Worm (Caenorhabditis elegans): Measurements from ENCODE around the gene dhcr-7.

dhcr-7 gene

ce11 chrV:20492385-20492784 lies 7.2 kb upstream of the dhcr-7 start, which contains the start of gene srbc-79:
srbc-79 (minus strand) TSS chrV:20492485.
- TF ChIP-seq aly-2 (tag; optimal IDR thresholded peaks at IDR 0.05) (no peak), ceh-28 (tag; optimal IDR thresholded peaks at IDR 0.05) (no peak), unc-39 (tag; optimal IDR thresholded peaks at IDR 0.05) (no peak), eor-1 (tag; optimal IDR thresholded peaks at IDR 0.05) (no peak), elt-2 (tag; optimal IDR thresholded peaks at IDR 0.05) (no peak), nhr-11 (tag; optimal IDR thresholded peaks at IDR 0.05) (no peak), unc-62 (GFP tag; optimal IDR thresholded peaks at IDR 0.05) (no peak), elt-3 (tag; optimal IDR thresholded peaks at IDR 0.05) (no peak), ztf-4 (tag; optimal IDR thresholded peaks at IDR 0.05) (no peak), zag-1 (tag; optimal IDR thresholded peaks at IDR 0.05) (no peak), nhr-28 (tag; optimal IDR thresholded peaks at IDR 0.05) (no peak), nhr-12 (tag; optimal IDR thresholded peaks at IDR 0.05) (no peak), nfya-1 (tag; optimal IDR thresholded peaks at IDR 0.05; ENCODE audit: insufficient read depth) (no peak), tbx-2 (tag; optimal IDR thresholded peaks at IDR 0.05) (no peak), fkh-2 (tag; optimal IDR thresholded peaks at IDR 0.05) (no peak), egl-27 (tag; optimal IDR thresholded peaks at IDR 0.05) (no peak)

ce11 chrV:20489102-20489501 lies 3.9 kb upstream of the dhcr-7 start, which contains the start of gene srbc-78:
srbc-78 (minus strand) TSS chrV:20489202.
- TF ChIP-seq ztf-4 (tag; optimal IDR thresholded peaks at IDR 0.05) (no peak), ceh-16 (tag; optimal IDR thresholded peaks at IDR 0.05) (no peak), mdl-1 (tag; optimal IDR thresholded peaks at IDR 0.05) (no peak), elt-1 (tag; optimal IDR thresholded peaks at IDR 0.05) (no peak), sea-2 (GFP tag; optimal IDR thresholded peaks at IDR 0.05) (no peak), ceh-82 (tag; optimal IDR thresholded peaks at IDR 0.05) (no peak), ama-1 (optimal IDR thresholded peaks at IDR 0.05) (no peak), ZK546.5 (tag; optimal IDR thresholded peaks at IDR 0.05) (no peak), mml-1 (tag; optimal IDR thresholded peaks at IDR 0.05) (no peak), zag-1 (tag; optimal IDR thresholded peaks at IDR 0.05) (no peak), nhr-12 (tag; optimal IDR thresholded peaks at IDR 0.05) (no peak), lin-15B (tag; optimal IDR thresholded peaks at IDR 0.05) (no peak), ceh-28 (tag; optimal IDR thresholded peaks at IDR 0.05) (no peak), nhr-11 (tag; optimal IDR thresholded peaks at IDR 0.05) (no peak)

ce11 chrV:20486549-20486948 lies 1.4 kb upstream of the dhcr-7 start:
- TF ChIP-seq nfya-1 (tag; optimal IDR thresholded peaks at IDR 0.05; ENCODE audit: insufficient read depth), result peak; percentile 16
- TF ChIP-seq unc-39 (tag; optimal IDR thresholded peaks at IDR 0.05), result no peak

ce11 chrV:20480790-20481189 lies 4.4 kb downstream of the dhcr-7 start:
- TF ChIP-seq lin-15B (tag; optimal IDR thresholded peaks at IDR 0.05) (no peak), tbx-2 (tag; optimal IDR thresholded peaks at IDR 0.05) (no peak), nhr-77 (tag; optimal IDR thresholded peaks at IDR 0.05) (no peak), skn-1 (tag; optimal IDR thresholded peaks at IDR 0.05) (no peak), hmg-11 (tag; optimal IDR thresholded peaks at IDR 0.05) (no peak), ama-1 (optimal IDR thresholded peaks at IDR 0.05) (no peak), sea-2 (GFP tag; optimal IDR thresholded peaks at IDR 0.05) (no peak), pha-4 (tag; optimal IDR thresholded peaks at IDR 0.05) (no peak)

- no peak for TF ChIP-seq elt-3 (tag; optimal IDR thresholded peaks at IDR 0.05)
- TF ChIP-seq daf-12 (tag; optimal IDR thresholded peaks at IDR 0.05), result no peak
- TF ChIP-seq elt-2 (tag; optimal IDR thresholded peaks at IDR 0.05), result peak; percentile 27
- peak; percentile 12 for TF ChIP-seq hmg-11 (tag; optimal IDR thresholded peaks at IDR 0.05)
- no peak for TF ChIP-seq ceh-82 (tag; optimal IDR thresholded peaks at IDR 0.05)
- no peak for TF ChIP-seq ztf-4 (tag; optimal IDR thresholded peaks at IDR 0.05)
- peak; percentile 44 for TF ChIP-seq nhr-25 (tag; optimal IDR thresholded peaks at IDR 0.05)
- TF ChIP-seq fkh-2 (tag; optimal IDR thresholded peaks at IDR 0.05), result no peak
- TF ChIP-seq lin-39 (tag; optimal IDR thresholded peaks at IDR 0.05), result peak; percentile 57
- TF ChIP-seq pqm-1 (tag; optimal IDR thresholded peaks at IDR 0.05), result no peak
- TF ChIP-seq ama-1 (optimal IDR thresholded peaks at IDR 0.05), result peak; percentile 18
- TF ChIP-seq eor-1 (tag; optimal IDR thresholded peaks at IDR 0.05), result no peak
- TF ChIP-seq R02D3.7 (tag; optimal IDR thresholded peaks at IDR 0.05), result peak; percentile 93
- TF ChIP-seq unc-39 (tag; optimal IDR thresholded peaks at IDR 0.05), result no peak
- no peak for TF ChIP-seq elt-1 (tag; optimal IDR thresholded peaks at IDR 0.05)
- no peak for TF ChIP-seq mml-1 (tag; optimal IDR thresholded peaks at IDR 0.05)
- no peak for TF ChIP-seq zag-1 (tag; optimal IDR thresholded peaks at IDR 0.05)
- TF ChIP-seq nhr-237 (tag; optimal IDR thresholded peaks at IDR 0.05), result no peak
- peak; percentile 79 for TF ChIP-seq nfya-1 (tag; optimal IDR thresholded peaks at IDR 0.05; ENCODE audit: insufficient read depth)
- TF ChIP-seq lin-15B (tag; optimal IDR thresholded peaks at IDR 0.05), result peak; percentile 69
- no peak for TF ChIP-seq aly-2 (tag; optimal IDR thresholded peaks at IDR 0.05)
- TF ChIP-seq nhr-77 (tag; optimal IDR thresholded peaks at IDR 0.05), result no peak
- TF ChIP-seq pha-4 (tag; optimal IDR thresholded peaks at IDR 0.05), result peak; percentile 81
- peak; percentile 18 for TF ChIP-seq nhr-11 (tag; optimal IDR thresholded peaks at IDR 0.05)
- peak; percentile 64 for TF ChIP-seq nhr-23 (tag; optimal IDR thresholded peaks at IDR 0.05)
- TF ChIP-seq jun-1 (tag; optimal IDR thresholded peaks at IDR 0.05), result no peak
- TF ChIP-seq nhr-43 (tag; optimal IDR thresholded peaks at IDR 0.05; ENCODE audit: poor library complexity, severe bottlenecking), result peak; percentile 44
- TF ChIP-seq ceh-16 (tag; optimal IDR thresholded peaks at IDR 0.05), result no peak
- TF ChIP-seq ZK546.5 (tag; optimal IDR thresholded peaks at IDR 0.05), result no peak
- TF ChIP-seq unc-62 (GFP tag; optimal IDR thresholded peaks at IDR 0.05), result no peak
- no peak for TF ChIP-seq mdl-1 (tag; optimal IDR thresholded peaks at IDR 0.05)
- TF ChIP-seq tbx-2 (tag; optimal IDR thresholded peaks at IDR 0.05), result no peak
- TF ChIP-seq lsy-12 (tag; optimal IDR thresholded peaks at IDR 0.05), result no peak
- no peak for TF ChIP-seq nhr-12 (tag; optimal IDR thresholded peaks at IDR 0.05)
Observed at ce11 chrV:20479013-20479739, 6.0 kb downstream of the dhcr-7 start, which contains the start of the genes calf-1 and rpl-2. calf-1 (minus strand) TSS chrV:20479089. rpl-2 (plus strand) TSS chrV:20479689.

All from whole organism, L3 larva.